Fruit fly (Drosophila melanogaster) whole organism, pupa: ENCODE data around the gene CG1316.

Source experiments
- CG13204 ChIP-seq: fragments of 200-800 bp; sonication (Bioruptor generic); optimal IDR thresholded peaks from 2 replicates; lab custom pipeline; 2018; ENCODE audit warnings: missing biosample characterization, mild to moderate bottlenecking, missing genetic modification characterization, moderate library complexity
- CG15710 ChIP-seq: fragments of 200-800 bp; sonication (Bioruptor generic); optimal IDR thresholded peaks from 2 replicates; lab custom pipeline; 2018; ENCODE audit warnings: missing biosample characterization, mild to moderate bottlenecking, missing genetic modification characterization, moderate library complexity
- CG8301 ChIP-seq: fragments of 200-800 bp; sonication (Bioruptor generic); optimal IDR thresholded peaks from 2 replicates; lab custom pipeline; 2018; ENCODE audit warnings: missing biosample characterization, mild to moderate bottlenecking, missing genetic modification characterization

DNA sequence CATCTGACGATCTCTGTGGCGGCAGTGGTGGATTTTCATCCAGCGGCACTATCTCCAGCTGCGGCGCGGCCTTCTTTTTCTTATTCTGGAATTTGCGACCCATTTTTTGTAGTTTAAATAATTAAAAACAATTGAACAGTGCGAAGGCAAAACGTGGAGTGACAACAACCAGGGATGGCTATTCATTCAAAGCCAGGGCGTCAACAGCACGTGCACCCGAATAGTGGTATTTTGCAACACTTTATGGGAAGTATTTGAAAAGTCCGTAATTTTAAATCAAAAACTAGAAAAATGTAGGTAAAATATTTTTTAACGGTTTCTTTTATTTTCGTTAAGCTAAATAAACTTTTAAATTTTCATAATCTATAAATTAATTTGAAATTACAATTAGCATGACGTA is 1.0 kb upstream of the CG1316 start, which contains the start of gene CG11583:
- TF ChIP-seq CG13204 (GFP tag; lab: Kevin White, UChicago) (no peak), CG15710 (tag; lab: Kevin White, UChicago) (no peak), CG8301 (tag; lab: Kevin White, UChicago) (no peak)
